Fruit fly (Drosophila melanogaster): ENCODE results near the gene Cisd2.

Cisd2 gene

DNA sequence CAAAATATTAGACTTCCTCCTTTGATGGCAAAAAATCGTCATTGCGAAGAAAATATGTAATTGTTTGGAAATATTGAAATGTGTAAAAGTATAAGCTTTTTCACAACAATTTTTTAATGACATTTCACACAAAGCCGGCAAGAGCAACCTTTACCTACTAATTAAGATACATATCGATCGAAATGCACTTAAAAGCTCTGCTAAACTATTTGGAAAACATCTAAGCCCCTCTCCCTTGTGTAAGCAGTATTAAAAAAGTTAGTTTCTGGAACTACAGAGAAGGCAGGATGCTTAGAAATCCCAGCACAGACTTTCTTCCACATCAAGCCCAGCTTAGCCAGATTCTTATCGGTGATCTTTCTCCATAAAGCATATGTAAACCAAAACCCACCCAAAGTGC is 19.2 kb downstream of the Cisd2 start, which contains the start of gene Cyt-c1L:
Gene Cyt-c1L, minus strand, starts transcription at position 101 of the 400 bp plus-strand sequence.
- TF ChIP-seq CG8159 (tag; optimal IDR thresholded peaks at IDR 0.05) (no peak), CG4496 (GFP tag; IDR thresholded peaks at IDR 0.05) (no peak), CG13204 (GFP tag; optimal IDR thresholded peaks at IDR 0.05) (no peak), fd96Ca (GFP tag; IDR thresholded peaks at IDR 0.05) (no peak), EcR (GFP tag; optimal IDR thresholded peaks at IDR 0.05) (no peak), CG9948 (tag; optimal IDR thresholded peaks at IDR 0.05) (no peak), CG8301 (tag; optimal IDR thresholded peaks at IDR 0.05) (no peak), Pif1A (GFP tag; optimal IDR thresholded peaks at IDR 0.05) (no peak), Ets98B (GFP tag; IDR thresholded peaks at IDR 0.05) (no peak), CG10348 (GFP tag; IDR thresholded peaks at IDR 0.05) (no peak), Pif1B (GFP tag; optimal IDR thresholded peaks at IDR 0.05) (no peak), CG14655 (GFP tag; optimal IDR thresholded peaks at IDR 0.05) (no peak), rn (GFP tag; IDR thresholded peaks at IDR 0.05) (no peak), D1 (tag; optimal IDR thresholded peaks at IDR 0.05) (no peak), CG17806 (tag; optimal IDR thresholded peaks at IDR 0.05) (no peak), CG12605 (GFP tag; IDR thresholded peaks at IDR 0.05) (no peak), CG32121 (GFP tag; IDR thresholded peaks at IDR 0.05) (no peak), Snoo (tag; optimal IDR thresholded peaks at IDR 0.05) (no peak)

DNA sequence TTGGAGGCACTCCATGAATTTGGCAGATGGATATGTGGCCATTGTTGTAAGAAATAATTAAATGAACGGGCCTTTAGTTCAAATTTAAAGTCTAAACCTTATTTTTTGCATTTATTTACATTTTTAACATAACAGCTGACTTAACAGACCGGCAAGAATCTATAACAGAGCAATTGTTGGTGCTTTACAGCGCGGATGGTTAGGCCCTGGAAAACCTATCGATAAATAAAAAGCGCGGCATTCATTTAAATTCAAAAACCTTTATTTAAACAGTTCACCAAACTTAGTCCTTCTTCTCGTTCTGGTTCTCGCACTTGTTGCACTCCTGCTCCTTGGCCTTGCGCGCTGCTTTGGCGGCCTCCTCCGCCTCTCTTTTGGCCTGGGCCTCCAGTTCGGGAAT is 20.8 kb downstream of the Cisd2 start, which contains the start of gene Mesh1:
Gene Mesh1, minus strand, starts transcription at position 108 of the 400 bp plus-strand sequence.
- no peak for TF ChIP-seq CG9948 (tag; optimal IDR thresholded peaks at IDR 0.05)
- TF ChIP-seq CG8159 (tag; optimal IDR thresholded peaks at IDR 0.05), result no peak
- no peak for TF ChIP-seq CG4496 (GFP tag; IDR thresholded peaks at IDR 0.05)
- TF ChIP-seq CG12605 (GFP tag; IDR thresholded peaks at IDR 0.05), result no peak
- TF ChIP-seq CG34367 (tag; optimal IDR thresholded peaks at IDR 0.05), result no peak
- TF ChIP-seq CG15710 (tag; optimal IDR thresholded peaks at IDR 0.05), result no peak

DNA sequence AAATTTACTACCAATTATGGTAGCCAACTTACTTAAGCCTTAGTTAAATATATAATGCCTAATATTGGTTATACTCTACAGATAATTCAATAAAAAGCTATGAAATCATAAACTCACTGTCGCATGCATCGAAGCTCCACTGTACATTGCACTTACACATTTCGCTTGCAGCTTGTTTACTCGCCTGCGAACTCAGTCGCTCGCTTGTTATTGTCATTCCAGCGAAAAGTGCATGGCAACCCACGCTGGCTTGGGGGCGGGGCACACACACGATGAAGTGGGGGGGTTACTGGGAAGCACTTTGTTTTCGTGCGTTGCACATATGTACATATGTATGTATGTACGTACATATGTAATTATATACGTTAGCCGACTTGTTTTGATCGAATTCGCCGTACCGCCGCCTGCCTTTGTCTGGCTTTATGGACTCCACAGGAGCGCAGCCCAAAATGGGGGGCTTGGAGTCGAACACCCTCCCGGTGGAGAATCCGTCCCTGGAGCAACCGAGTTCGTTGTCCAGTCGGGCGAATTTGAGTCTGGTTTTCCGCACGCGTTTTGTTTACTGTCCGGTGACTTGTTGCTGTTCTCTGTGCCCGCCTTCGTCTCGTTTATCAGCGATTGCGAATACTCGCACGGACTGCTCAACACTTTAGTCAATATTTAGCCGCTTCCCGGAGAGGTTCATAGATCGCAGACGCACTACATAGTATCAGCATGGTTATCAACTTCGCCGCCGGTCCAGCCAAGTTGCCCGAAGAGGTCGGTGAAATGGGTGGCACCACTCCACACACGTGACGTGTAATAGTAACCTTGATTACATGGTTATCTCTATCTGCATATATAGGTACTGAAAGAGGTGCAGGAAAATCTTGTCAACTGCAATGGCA is 23.2 kb downstream of the Cisd2 start, which contains the start of gene CG11899:
Gene CG11899, plus strand, starts transcription at position 648 of the 887 bp plus-strand sequence.
- TF ChIP-seq Pif1A (GFP tag; optimal IDR thresholded peaks at IDR 0.05) (peak; percentile 73), Ets98B (GFP tag; IDR thresholded peaks at IDR 0.05) (peak; percentile 88), Pif1B (GFP tag; optimal IDR thresholded peaks at IDR 0.05) (peak; percentile 82), gl (tag; optimal IDR thresholded peaks at IDR 0.05) (peak; percentile 80), CG34367 (tag; optimal IDR thresholded peaks at IDR 0.05) (peak; percentile 56), CG32121 (GFP tag; IDR thresholded peaks at IDR 0.05) (peak; percentile 69), CG8301 (tag; optimal IDR thresholded peaks at IDR 0.05) (peak; percentile 53), EcR (GFP tag; optimal IDR thresholded peaks at IDR 0.05) (peak; percentile 99), CG14655 (GFP tag; optimal IDR thresholded peaks at IDR 0.05) (peak; percentile 78), CG17806 (tag; optimal IDR thresholded peaks at IDR 0.05) (peak; percentile 59), CG13204 (GFP tag; optimal IDR thresholded peaks at IDR 0.05) (peak; percentile 83), CG15710 (tag; optimal IDR thresholded peaks at IDR 0.05) (peak; percentile 55), CG10348 (GFP tag; IDR thresholded peaks at IDR 0.05) (no peak), CG8159 (tag; optimal IDR thresholded peaks at IDR 0.05) (peak; percentile 63), CG12605 (GFP tag; IDR thresholded peaks at IDR 0.05) (peak; percentile 68), Snoo (tag; optimal IDR thresholded peaks at IDR 0.05) (peak; percentile 77), CG4496 (GFP tag; IDR thresholded peaks at IDR 0.05) (peak; percentile 84), D1 (tag; optimal IDR thresholded peaks at IDR 0.05) (no peak), CG9948 (tag; optimal IDR thresholded peaks at IDR 0.05) (peak; percentile 43), fd96Ca (GFP tag; IDR thresholded peaks at IDR 0.05) (peak; percentile 88), rn (GFP tag; IDR thresholded peaks at IDR 0.05) (peak; percentile 59; the same call in 1 of the 2 replicates)

DNA sequence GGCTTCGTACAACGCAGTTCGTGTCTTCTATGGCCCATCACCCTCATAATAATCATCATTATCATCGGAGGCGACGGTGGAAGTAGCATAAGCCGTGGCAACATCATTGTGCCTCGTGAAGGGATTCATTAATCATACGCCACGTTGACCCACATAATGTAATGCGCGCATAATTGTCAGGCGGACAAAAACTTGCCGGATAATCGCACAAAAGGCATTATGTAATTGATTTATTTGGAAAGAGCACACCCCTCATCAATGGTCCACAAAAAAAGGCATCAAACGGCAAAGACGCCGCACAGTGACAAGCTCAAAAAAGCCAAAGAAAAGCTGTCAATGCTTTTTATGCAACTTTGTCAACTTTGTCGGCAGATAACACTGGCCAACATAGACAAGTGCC is 24.9 kb downstream of the Cisd2 start:
- no peak for TF ChIP-seq CG13204 (GFP tag; optimal IDR thresholded peaks at IDR 0.05)
- TF ChIP-seq CG4496 (GFP tag; IDR thresholded peaks at IDR 0.05), result no peak
- no peak for TF ChIP-seq CG17806 (tag; optimal IDR thresholded peaks at IDR 0.05)
- TF ChIP-seq Ets98B (GFP tag; IDR thresholded peaks at IDR 0.05), result no peak
- TF ChIP-seq CG12605 (GFP tag; IDR thresholded peaks at IDR 0.05), result no peak
- no peak for TF ChIP-seq gl (tag; optimal IDR thresholded peaks at IDR 0.05)
- TF ChIP-seq EcR (GFP tag; optimal IDR thresholded peaks at IDR 0.05), result no peak
- TF ChIP-seq CG14655 (GFP tag; optimal IDR thresholded peaks at IDR 0.05), result no peak
- TF ChIP-seq Pif1A (GFP tag; optimal IDR thresholded peaks at IDR 0.05), result no peak
- TF ChIP-seq CG10348 (GFP tag; IDR thresholded peaks at IDR 0.05), result no peak
- no peak for TF ChIP-seq CG34367 (tag; optimal IDR thresholded peaks at IDR 0.05)
- no peak for TF ChIP-seq Snoo (tag; optimal IDR thresholded peaks at IDR 0.05)
- TF ChIP-seq CG8159 (tag; optimal IDR thresholded peaks at IDR 0.05), result no peak
- TF ChIP-seq fd96Ca (GFP tag; IDR thresholded peaks at IDR 0.05), result no peak
- TF ChIP-seq Pif1B (GFP tag; optimal IDR thresholded peaks at IDR 0.05), result no peak
- TF ChIP-seq CG9948 (tag; optimal IDR thresholded peaks at IDR 0.05), result no peak
- TF ChIP-seq rn (GFP tag; IDR thresholded peaks at IDR 0.05), result no peak

DNA sequence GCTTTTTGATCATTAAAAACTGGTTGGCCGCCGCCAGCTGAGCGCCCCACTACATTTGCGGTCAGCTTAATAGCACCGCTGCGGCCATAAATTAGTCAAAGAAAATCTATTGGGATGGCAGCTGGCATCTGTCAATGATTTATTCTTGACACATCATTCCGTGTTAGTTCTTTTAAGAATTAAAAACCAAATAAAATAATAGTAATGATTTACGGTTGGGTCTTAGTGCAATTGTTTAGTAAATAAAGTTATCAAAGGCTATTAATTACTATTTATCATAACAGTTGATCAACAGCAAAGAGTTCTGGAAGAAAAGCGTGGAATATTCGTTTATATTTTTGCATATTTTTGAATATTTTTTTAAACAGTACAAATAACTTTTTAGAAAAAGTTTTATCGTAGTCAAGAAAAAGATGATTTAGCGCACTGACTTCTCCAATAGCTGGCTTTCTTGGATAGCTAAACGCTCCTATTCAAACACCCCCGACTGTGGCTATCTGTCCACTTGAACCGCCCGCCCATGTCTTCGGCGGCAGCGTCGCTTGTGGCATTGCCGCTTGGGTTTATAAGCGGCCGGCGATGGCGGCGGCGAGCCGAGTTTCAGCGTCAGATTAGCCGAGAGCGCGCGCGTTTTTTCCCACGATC is 26.1 kb downstream of the Cisd2 start, which contains the start of gene CG14515:
Gene CG14515, plus strand, starts transcription at position 590 of the 645 bp plus-strand sequence.
- TF ChIP-seq CG15710 (tag; optimal IDR thresholded peaks at IDR 0.05) (no peak), CG32121 (GFP tag; IDR thresholded peaks at IDR 0.05) (0 out of 2 replicates have a peak, but pooled peaks have one; percentile 21), CG9948 (tag; optimal IDR thresholded peaks at IDR 0.05) (no peak), Ets98B (GFP tag; IDR thresholded peaks at IDR 0.05) (no peak), CG8301 (tag; optimal IDR thresholded peaks at IDR 0.05) (no peak), D1 (tag; optimal IDR thresholded peaks at IDR 0.05) (no peak), Pif1A (GFP tag; optimal IDR thresholded peaks at IDR 0.05) (no peak), CG4496 (GFP tag; IDR thresholded peaks at IDR 0.05) (no peak; the same call in 2 of the 3 replicates), gl (tag; optimal IDR thresholded peaks at IDR 0.05) (no peak), CG14655 (GFP tag; optimal IDR thresholded peaks at IDR 0.05) (peak; percentile 30), CG10348 (GFP tag; IDR thresholded peaks at IDR 0.05) (no peak), CG17806 (tag; optimal IDR thresholded peaks at IDR 0.05) (no peak), rn (GFP tag; IDR thresholded peaks at IDR 0.05) (no peak), CG12605 (GFP tag; IDR thresholded peaks at IDR 0.05) (no peak)

All from whole organism, pupa.